3 worm cellular contexts compared by ENCODE assay signal in the genomic region with DNA sequence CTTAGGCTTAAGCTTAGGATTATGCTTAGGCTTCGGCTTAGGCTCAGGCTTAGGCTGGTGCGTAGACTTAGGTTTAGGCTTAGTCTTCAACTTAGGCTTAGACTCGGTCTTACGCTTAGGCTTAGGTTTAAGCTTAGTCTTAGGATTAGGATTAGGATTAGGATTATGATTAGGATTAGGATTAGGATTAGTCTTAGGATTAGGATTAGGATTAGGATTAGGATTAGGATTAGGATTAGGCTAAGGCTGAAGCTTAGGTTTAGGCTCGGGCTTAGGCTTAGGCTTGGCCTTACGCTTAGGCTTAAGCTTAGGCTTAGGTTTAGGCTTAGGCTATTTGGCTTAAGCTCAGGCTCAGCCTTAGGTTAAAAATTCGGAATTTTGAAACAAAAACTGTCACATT.
A peak's percentile ranks its signal among the peaks of the same experiment; 100 is the strongest.
TF ChIP-seq lines count a peak whose summit lies in the region.

No protein-coding gene starts in this region.

TF ChIP-seq in whole organism, early embryonic, 17 proteins besides CTCF, POLR2A, EP300 and RAD21:
- TF ChIP-seq sea-1 (GFP tag; conservative IDR thresholded peaks at IDR 0.05; lab: Robert Waterston, UW) (no peak), ceh-13 (GFP tag; optimal IDR thresholded peaks at IDR 0.05; lab: Kevin White, UChicago) (no peak), F13C5.2 (tag; optimal IDR thresholded peaks at IDR 0.05; lab: Kevin White, UChicago) (no peak), ceh-36 (tag; optimal IDR thresholded peaks at IDR 0.05; lab: Kevin White, UChicago) (peak; percentile 96), pes-1 (GFP tag; IDR thresholded peaks at IDR 0.05; lab: Robert Waterston, UW) (no peak)

TF ChIP-seq in whole organism, late embryonic, 69 proteins besides CTCF, POLR2A, EP300 and RAD21:
- TF ChIP-seq zip-5 (tag; optimal IDR thresholded peaks at IDR 0.05; lab: Kevin White, UChicago), result no peak
- TF ChIP-seq fax-1 (tag; optimal IDR thresholded peaks at IDR 0.05; lab: Kevin White, UChicago), result no peak
- no peak for TF ChIP-seq ceh-22 (tag; optimal IDR thresholded peaks at IDR 0.05; lab: Kevin White, UChicago)
- TF ChIP-seq dve-1 (tag; optimal IDR thresholded peaks at IDR 0.05; lab: Kevin White, UChicago), result peak; percentile 100
- TF ChIP-seq unc-3 (GFP tag; conservative IDR thresholded peaks at IDR 0.05; lab: Robert Waterston, UW), result no peak
- no peak for TF ChIP-seq unc-3 (tag; optimal IDR thresholded peaks at IDR 0.05; lab: Kevin White, UChicago)
- TF ChIP-seq gmeb-2 (tag; optimal IDR thresholded peaks at IDR 0.05; lab: Kevin White, UChicago), result no peak
- no peak for TF ChIP-seq elt-2 (tag; optimal IDR thresholded peaks at IDR 0.05; lab: Kevin White, UChicago)

TF ChIP-seq in whole organism, midembryonic, 9 proteins besides CTCF, POLR2A, EP300 and RAD21:
- TF ChIP-seq ztf-29 (GFP tag; IDR thresholded peaks at IDR 0.05; lab: Robert Waterston, UW) (0 out of 2 replicates have a peak, but pooled peaks have one; percentile 5), ztf-23 (GFP tag; IDR thresholded peaks at IDR 0.05; lab: Robert Waterston, UW) (no peak)
TF ChIP-seq in whole organism, midembryonic: peak in this region for 1.
